Worm (Caenorhabditis elegans): ENCODE data around the gene ech-2.

ech-2 gene

DNA sequence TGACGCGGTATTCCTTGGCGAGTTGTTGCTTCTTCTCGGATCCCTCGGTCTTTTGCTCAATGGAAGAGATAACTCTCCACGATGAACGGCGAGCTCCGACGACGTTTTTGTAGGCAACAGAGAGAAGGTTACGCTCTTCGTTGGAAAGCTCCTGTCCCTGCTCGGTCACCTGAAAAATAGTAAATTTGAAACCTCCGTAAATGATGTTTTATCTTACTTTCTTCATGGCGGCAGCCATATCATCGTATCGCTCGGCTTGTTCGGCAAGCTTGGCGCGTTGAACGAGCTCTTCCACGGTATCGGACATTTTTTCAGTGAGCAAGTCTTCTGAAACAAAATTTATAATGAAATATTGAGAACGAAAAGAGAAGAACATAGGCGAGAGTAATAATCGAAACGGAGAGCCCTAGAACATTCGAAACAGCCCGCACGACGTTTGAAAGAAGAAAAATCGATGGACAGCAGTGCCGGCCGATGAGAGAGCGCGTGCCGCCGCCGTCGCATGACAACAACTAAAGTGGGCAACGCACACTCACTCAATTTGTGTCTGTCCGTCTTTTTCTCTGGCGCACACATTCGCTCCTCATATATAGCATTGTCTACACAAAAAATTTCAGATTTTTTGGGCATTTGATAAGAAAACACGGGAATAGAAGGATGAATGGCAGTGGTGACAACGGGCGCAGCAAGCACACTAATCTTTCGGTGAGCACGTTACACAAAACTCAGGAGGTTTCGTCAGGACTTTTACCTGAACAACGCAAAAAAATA lies 34.4 kb downstream of the ech-2 start, which contains the start of the genes par-5 and M117.3 (continued):
- TF ChIP-seq nhr-77 (tag; optimal IDR thresholded peaks at IDR 0.05) = peak; percentile 57
- TF ChIP-seq ztf-7 (tag; optimal IDR thresholded peaks at IDR 0.05) = no peak
- no peak for TF ChIP-seq D1046.2 (GFP tag; IDR thresholded peaks at IDR 0.05)
- peak; percentile 48 for TF ChIP-seq nhr-48 (tag; optimal IDR thresholded peaks at IDR 0.05)
- peak; percentile 48 for TF ChIP-seq pqm-1 (tag; optimal IDR thresholded peaks at IDR 0.05)
- TF ChIP-seq nhr-10 (tag; optimal IDR thresholded peaks at IDR 0.05) = no peak
- peak; percentile 59; the same call in 1 of the 2 replicates for TF ChIP-seq snpc-1.2 (GFP tag; IDR thresholded peaks at IDR 0.05)
- TF ChIP-seq vab-7 (GFP tag; IDR thresholded peaks at IDR 0.05) = peak; percentile 63
- no peak for TF ChIP-seq unc-39 (tag; optimal IDR thresholded peaks at IDR 0.05)
- TF ChIP-seq fkh-10 (GFP tag; optimal IDR thresholded peaks at IDR 0.05) = peak; percentile 68
- peak; percentile 95 for TF ChIP-seq ctbp-1 (GFP tag; IDR thresholded peaks at IDR 0.05)
- TF ChIP-seq egl-43 (GFP tag; IDR thresholded peaks at IDR 0.05) = peak; percentile 82
- TF ChIP-seq zfp-3 (GFP tag; conservative IDR thresholded peaks at IDR 0.05) = 0 out of 2 replicates have a peak, but pooled peaks have one; percentile 38
- TF ChIP-seq mdt-29 (GFP tag; IDR thresholded peaks at IDR 0.05) = peak; percentile 82
- TF ChIP-seq nhr-42 (GFP tag; IDR thresholded peaks at IDR 0.05) = no peak
- TF ChIP-seq F49E8.2 (tag; optimal IDR thresholded peaks at IDR 0.05; ENCODE audit: borderline replicate concordance) = no peak
- peak; percentile 78 for TF ChIP-seq mep-1 (tag; optimal IDR thresholded peaks at IDR 0.05)
- peak; percentile 11; the same call in 1 of the 2 replicates for TF ChIP-seq arid-1 (GFP tag; conservative IDR thresholded peaks at IDR 0.05)
- peak; percentile 68 for TF ChIP-seq lin-1 (GFP tag; IDR thresholded peaks at IDR 0.05)
- TF ChIP-seq aha-1 (tag) = peak; percentile 87
- no peak for TF ChIP-seq skn-1 (tag; optimal IDR thresholded peaks at IDR 0.05)
- no peak for TF ChIP-seq nhr-76 (tag; optimal IDR thresholded peaks at IDR 0.05)
- no peak for TF ChIP-seq egl-27 (tag; optimal IDR thresholded peaks at IDR 0.05)
- TF ChIP-seq set-16 (GFP tag; IDR thresholded peaks at IDR 0.05) = peak; percentile 65
- peak; percentile 60 for TF ChIP-seq lin-38 (GFP tag; IDR thresholded peaks at IDR 0.05)
- peak; percentile 29 for TF ChIP-seq nhr-102 (tag; optimal IDR thresholded peaks at IDR 0.05)
- no peak for TF ChIP-seq R02D3.7 (tag; optimal IDR thresholded peaks at IDR 0.05)
- peak; percentile 53 for TF ChIP-seq T26A8.4 (GFP tag; IDR thresholded peaks at IDR 0.05)
- peak; percentile 3 for TF ChIP-seq jun-1 (tag; optimal IDR thresholded peaks at IDR 0.05)
- TF ChIP-seq nhr-6 (tag; optimal IDR thresholded peaks at IDR 0.05) = peak; percentile 24
- TF ChIP-seq ceh-62 (tag; optimal IDR thresholded peaks at IDR 0.05) = no peak
- no peak for TF ChIP-seq nhr-237 (tag; optimal IDR thresholded peaks at IDR 0.05)
- no peak for TF ChIP-seq nhr-25 (tag; optimal IDR thresholded peaks at IDR 0.05; ENCODE audit: borderline replicate concordance, insufficient read depth)
- TF ChIP-seq tag-97 (GFP tag; IDR thresholded peaks at IDR 0.05) = no peak
- no peak for TF ChIP-seq zfp-2 (tag; optimal IDR thresholded peaks at IDR 0.05)
- peak; percentile 63 for TF ChIP-seq mes-2 (tag; optimal IDR thresholded peaks at IDR 0.05; ENCODE audit: poor library complexity, severe bottlenecking)
- no peak for TF ChIP-seq Y5F2A.4 (GFP tag; optimal IDR thresholded peaks at IDR 0.05)
- no peak for TF ChIP-seq spr-3 (GFP tag; optimal IDR thresholded peaks at IDR 0.05)
- no peak; the same call in 1 of the 2 replicates for TF ChIP-seq tra-1 (GFP tag; IDR thresholded peaks at IDR 0.05)
- peak; percentile 86 for TF ChIP-seq dmd-6 (GFP tag; IDR thresholded peaks at IDR 0.05)
- peak; percentile 65 for TF ChIP-seq T20F7.1 (GFP tag; optimal IDR thresholded peaks at IDR 0.05)
- TF ChIP-seq lir-3 (tag; optimal IDR thresholded peaks at IDR 0.05) = no peak
- TF ChIP-seq nhr-111 (GFP tag; optimal IDR thresholded peaks at IDR 0.05) = no peak
- TF ChIP-seq lin-39 (tag; optimal IDR thresholded peaks at IDR 0.05) = no peak
- no peak for TF ChIP-seq Y75B8A.6 (GFP tag; IDR thresholded peaks at IDR 0.05)
- TF ChIP-seq daf-12 (tag; optimal IDR thresholded peaks at IDR 0.05) = no peak
- peak; percentile 64 for TF ChIP-seq lim-7 (GFP tag; IDR thresholded peaks at IDR 0.05)
- TF ChIP-seq hlh-11 (tag; optimal IDR thresholded peaks at IDR 0.05) = peak; percentile 92
- no peak; the same call in 1 of the 2 replicates for TF ChIP-seq madf-9 (GFP tag; conservative IDR thresholded peaks at IDR 0.05)
